Worm (Caenorhabditis elegans) whole organism, early embryonic: Measurements from ENCODE around the gene Y97E10AR.4.

Experiments
- B0310.2 ChIP-seq: sonication (generic microtip); optimal IDR thresholded peaks from 2 replicates; lab custom pipeline; 2016; ENCODE audit warnings: mild to moderate bottlenecking, missing genetic modification characterization, missing compliant biosample characterization
- ama-1 ChIP-seq: fragments of 150-350 bp; optimal IDR thresholded peaks from 2 replicates; lab custom pipeline; 2014
- ceh-13 ChIP-seq: fragments of 200-800 bp; sonication (Bioruptor generic); optimal IDR thresholded peaks from 2 replicates; lab custom pipeline; 2018; ENCODE audit warnings: mild to moderate bottlenecking, missing genetic modification characterization, missing compliant biosample characterization
- ceh-36 ChIP-seq: sonication (generic microtip); optimal IDR thresholded peaks from 2 replicates; lab custom pipeline; 2016; ENCODE audit warnings: missing genetic modification characterization, inconsistent platforms, missing compliant biosample characterization
- flt-1 ChIP-seq: fragments of 200-800 bp; sonication (Bioruptor generic); IDR thresholded peaks from 2 replicates; pipeline ENCODE4 v1.3.6; 2022; ENCODE audit warnings: missing genetic modification characterization, missing compliant biosample characterization
- hnd-1 ChIP-seq: sonication (generic microtip); optimal IDR thresholded peaks from 2 replicates; lab custom pipeline; 2016; ENCODE audit warnings: missing genetic modification characterization, missing compliant biosample characterization
- scrt-1 ChIP-seq: fragments of 200-800 bp; sonication (Bioruptor generic); IDR thresholded peaks from 2 replicates; pipeline ENCODE4 v1.3.6; 2022; ENCODE audit warnings: missing genetic modification characterization, missing compliant biosample characterization
- sea-1 ChIP-seq: fragments of 200-800 bp; sonication (Bioruptor generic); conservative IDR thresholded peaks from 2 replicates; pipeline ENCODE4 v1.3.6; 2022; ENCODE audit warnings: missing genetic modification characterization, missing compliant biosample characterization
- tbx-37 ChIP-seq: fragments of 200-800 bp; sonication (Bioruptor generic); conservative IDR thresholded peaks from 2 replicates; pipeline ENCODE4 v1.3.6; 2022; ENCODE audit warnings: missing genetic modification reagents, missing genetic modification characterization, missing compliant biosample characterization

DNA sequence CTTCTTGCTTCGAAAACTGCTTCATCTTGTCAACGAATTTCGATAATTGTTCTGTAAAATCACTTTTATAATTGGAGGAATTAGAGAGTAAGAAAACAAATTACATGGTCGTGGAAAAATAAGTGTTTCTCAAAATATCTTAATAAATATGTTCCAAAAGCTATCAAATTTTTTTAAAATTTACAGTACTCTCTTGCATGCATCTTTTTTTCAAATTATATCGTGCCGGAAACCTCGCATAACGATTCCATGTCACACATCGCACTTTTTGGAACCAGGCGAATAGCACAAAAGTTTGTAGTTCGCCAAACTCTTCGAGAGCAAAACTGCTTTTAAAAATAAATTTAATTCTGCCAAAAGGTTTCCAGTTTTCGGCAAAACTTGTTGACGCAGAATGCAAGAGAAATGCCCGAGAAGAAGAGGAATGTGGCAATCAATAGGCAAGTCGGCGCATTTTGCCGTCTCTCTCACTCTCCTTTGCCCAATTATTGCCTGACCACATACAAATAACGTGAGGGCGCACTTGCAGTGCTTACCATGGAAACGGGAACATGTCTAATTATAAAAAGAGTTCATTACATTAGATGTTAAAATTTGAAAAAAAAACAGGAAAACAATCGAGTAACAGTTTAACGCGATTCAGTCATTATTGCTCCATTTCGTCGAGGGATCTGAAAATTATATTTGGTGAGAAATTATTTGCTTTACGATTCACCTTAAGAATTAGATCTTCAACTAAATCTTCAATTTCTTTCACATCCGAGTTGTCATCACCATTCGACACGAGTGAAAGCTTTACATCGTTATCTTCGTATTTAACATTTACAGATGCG is 2.4 kb downstream of the Y97E10AR.4 start, which contains the start of gene Y97E10AR.3:
- no peak for TF ChIP-seq ama-1 (lab: Kevin White, UChicago)
- no peak for TF ChIP-seq hnd-1 (tag; lab: Kevin White, UChicago)
- no peak for TF ChIP-seq B0310.2 (tag; lab: Kevin White, UChicago)
- no peak for TF ChIP-seq flt-1 (GFP tag; lab: Robert Waterston, UW)
- TF ChIP-seq sea-1 (GFP tag; lab: Robert Waterston, UW): no peak
- no peak for TF ChIP-seq ceh-36
- TF ChIP-seq scrt-1 (GFP tag; lab: Robert Waterston, UW): no peak
- TF ChIP-seq ceh-13: no peak
- no peak for TF ChIP-seq tbx-37 (GFP tag; lab: Robert Waterston, UW)
